Worm (Caenorhabditis elegans) whole organism, mixed stage, embryonic: Measurements from ENCODE around the gene Y11D7A.10.

Experiments used
- M03D4.4 ChIP-seq: sonication (generic microtip); optimal IDR thresholded peaks from 2 replicates; lab custom pipeline; 2017; ENCODE audit warnings: mild to moderate bottlenecking, missing genetic modification characterization, missing compliant biosample characterization
- blmp-1 ChIP-seq: fragments of 150-350 bp; optimal IDR thresholded peaks from 2 replicates; lab custom pipeline; 2014; ENCODE audit warnings: missing biosample characterization, missing genetic modification characterization
- ceh-43 ChIP-seq: fragments of 200-800 bp; sonication (Bioruptor generic); optimal IDR thresholded peaks from 2 replicates; lab custom pipeline; 2018; ENCODE audit warnings: mild to moderate bottlenecking, missing genetic modification characterization, moderate library complexity, missing compliant biosample characterization
- cnd-1 ChIP-seq: fragments of 200-800 bp; sonication (Bioruptor generic); optimal IDR thresholded peaks from 2 replicates; lab custom pipeline; 2018; ENCODE audit warnings: mild to moderate bottlenecking, missing genetic modification characterization, missing compliant biosample characterization
- drap-1 ChIP-seq: fragments of 200-800 bp; sonication (Bioruptor generic); optimal IDR thresholded peaks from 3 replicates; lab custom pipeline; 2018; ENCODE audit warnings: mild to moderate bottlenecking, missing genetic modification characterization, missing compliant biosample characterization
- elt-1 ChIP-seq: sonication (generic microtip); optimal IDR thresholded peaks from 2 replicates; lab custom pipeline; 2017; ENCODE audit warnings: missing genetic modification characterization, mild to moderate bottlenecking, missing compliant biosample characterization, antibody characterized with exemption, moderate library complexity, borderline replicate concordance; ENCODE audit not compliant: insufficient read depth
- elt-3 ChIP-seq: fragments of 150-350 bp; optimal IDR thresholded peaks from 2 replicates; lab custom pipeline; 2014; ENCODE audit warnings: missing biosample characterization, missing genetic modification characterization
- flh-1 ChIP-seq: fragments of 200-800 bp; sonication (Bioruptor generic); optimal IDR thresholded peaks from 2 replicates; lab custom pipeline; 2018; ENCODE audit warnings: mild to moderate bottlenecking, missing genetic modification characterization, moderate library complexity, missing compliant biosample characterization
- hlh-1 ChIP-seq: fragments of 150-350 bp; optimal IDR thresholded peaks from 2 replicates; lab custom pipeline; 2014; ENCODE audit warnings: missing biosample characterization, missing genetic modification reagents, missing genetic modification characterization
- lin-32 ChIP-seq: fragments of 200-800 bp; sonication (Bioruptor generic); optimal IDR thresholded peaks from 2 replicates; lab custom pipeline; 2018; ENCODE audit warnings: mild to moderate bottlenecking, missing genetic modification characterization, missing compliant biosample characterization
- mls-2 ChIP-seq: sonication (generic microtip); optimal IDR thresholded peaks from 2 replicates; lab custom pipeline; 2016; ENCODE audit warnings: mild to moderate bottlenecking, missing genetic modification characterization, moderate library complexity, missing compliant biosample characterization
- nhr-12 ChIP-seq: fragments of 150-350 bp; optimal IDR thresholded peaks from 2 replicates; lab custom pipeline; 2014; ENCODE audit warnings: missing biosample characterization, missing genetic modification characterization
- nhr-237 ChIP-seq: fragments of 150-350 bp; optimal IDR thresholded peaks from 2 replicates; lab custom pipeline; 2014; ENCODE audit warnings: missing biosample characterization, missing genetic modification characterization
- sem-2 ChIP-seq: fragments of 200-800 bp; sonication (Bioruptor generic); optimal IDR thresholded peaks from 2 replicates; lab custom pipeline; 2018; ENCODE audit warnings: mild to moderate bottlenecking, missing genetic modification characterization, missing compliant biosample characterization
- sptf-1 ChIP-seq: sonication (generic microtip); optimal IDR thresholded peaks from 2 replicates; lab custom pipeline; 2017; ENCODE audit warnings: mild to moderate bottlenecking, missing genetic modification characterization, moderate library complexity, missing compliant biosample characterization
- tbx-8 ChIP-seq: fragments of 200-800 bp; sonication (Bioruptor generic); optimal IDR thresholded peaks from 2 replicates; lab custom pipeline; 2018; ENCODE audit warnings: mild to moderate bottlenecking, missing genetic modification characterization, moderate library complexity, missing compliant biosample characterization
- unc-120 ChIP-seq: sonication (generic microtip); optimal IDR thresholded peaks from 2 replicates; lab custom pipeline; 2017; ENCODE audit warnings: missing genetic modification characterization, missing compliant biosample characterization; ENCODE audit not compliant: poor library complexity, severe bottlenecking
- unc-39 ChIP-seq: fragments of 150-350 bp; optimal IDR thresholded peaks from 2 replicates; lab custom pipeline; 2014; ENCODE audit warnings: missing biosample characterization, missing genetic modification characterization
- unc-62 ChIP-seq: fragments of 150-350 bp; optimal IDR thresholded peaks from 2 replicates; lab custom pipeline; 2014; ENCODE audit warnings: missing biosample characterization, missing genetic modification reagents, missing genetic modification characterization
- zip-8 ChIP-seq: fragments of 150-350 bp; optimal IDR thresholded peaks from 2 replicates; lab custom pipeline; 2014; ENCODE audit warnings: missing biosample characterization, missing genetic modification characterization

The Y11D7A.10 gene

ce11 chrIV:9210841-9211240, 48.7 kb downstream of the Y11D7A.10 start:
- TF ChIP-seq elt-1 (no peak), nhr-237 (no peak), zip-8 (no peak), hlh-1 (tag; lab: Kevin White, UChicago) (no peak), elt-3 (tag; lab: Kevin White, UChicago) (no peak), nhr-12 (tag; lab: Kevin White, UChicago) (no peak), unc-120 (tag; lab: Kevin White, UChicago) (no peak), lin-32 (GFP tag; lab: Kevin White, UChicago) (no peak), cnd-1 (tag; lab: Kevin White, UChicago) (no peak), tbx-8 (no peak), ceh-43 (GFP tag; lab: Kevin White, UChicago) (no peak), mls-2 (no peak), unc-39 (tag; lab: Kevin White, UChicago) (no peak), sptf-1 (tag; lab: Kevin White, UChicago) (no peak), drap-1 (GFP tag; lab: Kevin White, UChicago) (no peak), sem-2 (no peak), blmp-1 (tag; lab: Kevin White, UChicago) (no peak), unc-62 (no peak), M03D4.4 (tag; lab: Kevin White, UChicago) (no peak), flh-1 (no peak)
